Worm (Caenorhabditis elegans) whole organism, L4/young adult: ENCODE data around the gene ska-3.

Experiments
- W03F9.2 ChIP-seq: fragments of 150-350 bp; optimal IDR thresholded peaks from 2 replicates; lab custom pipeline; 2014; ENCODE audit warnings: missing biosample characterization, missing genetic modification characterization
- dao-5 ChIP-seq: sonication (generic microtip); optimal IDR thresholded peaks from 2 replicates; lab custom pipeline; 2016; ENCODE audit warnings: missing genotype, missing genetic modification characterization, moderate library complexity, missing compliant biosample characterization
- him-1 ChIP-seq: sonication (generic microtip); optimal IDR thresholded peaks from 2 replicates; lab custom pipeline; 2016; ENCODE audit warnings: missing genotype, missing genetic modification reagents, missing genetic modification characterization, missing compliant biosample characterization

DNA sequence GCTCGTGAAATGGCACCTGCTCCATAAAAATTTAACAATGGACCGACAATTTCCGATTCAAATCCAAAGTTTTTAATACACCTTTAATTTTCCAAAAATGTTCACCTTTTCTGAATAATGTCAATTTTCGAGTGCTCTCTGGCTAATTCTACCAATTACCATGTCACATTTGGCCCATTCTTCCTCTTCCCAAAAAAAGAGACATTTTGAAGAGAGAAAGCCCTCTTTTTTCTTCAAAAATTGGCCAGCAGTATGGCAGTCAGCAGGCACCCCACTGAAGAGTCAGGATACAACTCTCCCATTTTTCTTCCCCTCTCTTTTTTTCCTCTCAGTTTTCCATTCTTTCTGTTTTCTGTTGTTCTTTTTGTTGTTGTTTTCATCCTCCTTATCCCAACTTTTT, 44.3 kb downstream of the ska-3 start:
- TF ChIP-seq W03F9.2 (tag; lab: Kevin White, UChicago) (no peak), him-1 (tag; lab: Kevin White, UChicago) (no peak), dao-5 (tag; lab: Kevin White, UChicago) (no peak)
